Worm (Caenorhabditis elegans) whole organism, midembryonic: ENCODE measurements around the gene T25G12.13.

Experiments used
- T22C8.4 ChIP-seq: fragments of 200-800 bp; sonication (Bioruptor generic); IDR thresholded peaks from 2 replicates; pipeline ENCODE4 v1.3.6; 2022; ENCODE audit warnings: missing genetic modification characterization, missing compliant biosample characterization
- cog-1 ChIP-seq: sonication (generic microtip); optimal IDR thresholded peaks from 2 replicates; lab custom pipeline; 2016; ENCODE audit warnings: missing genetic modification characterization, missing compliant biosample characterization
- flt-1 ChIP-seq: fragments of 200-800 bp; sonication (Bioruptor generic); IDR thresholded peaks from 2 replicates; pipeline ENCODE4 v1.3.6; 2022; ENCODE audit warnings: missing genetic modification characterization, missing compliant biosample characterization
- klf-2 ChIP-seq: fragments of 200-800 bp; sonication (Bioruptor generic); conservative IDR thresholded peaks from 2 replicates; pipeline ENCODE4 v1.3.6; 2022; ENCODE audit warnings: missing genetic modification reagents, missing genetic modification characterization, missing compliant biosample characterization
- med-1 ChIP-seq: sonication (generic microtip); optimal IDR thresholded peaks from 2 replicates; lab custom pipeline; 2017; ENCODE audit warnings: missing genetic modification characterization, mild to moderate bottlenecking, missing compliant biosample characterization, antibody characterized with exemption, missing genetic modification reagents; ENCODE audit not compliant: insufficient read depth
- ref-1 ChIP-seq: fragments of 200-800 bp; sonication (Bioruptor generic); conservative IDR thresholded peaks from 2 replicates; pipeline ENCODE4 v1.3.6; 2022; ENCODE audit warnings: missing genetic modification reagents, missing genetic modification characterization, missing compliant biosample characterization
- tab-1 ChIP-seq: fragments of 200-800 bp; sonication (Bioruptor generic); IDR thresholded peaks from 2 replicates; pipeline ENCODE4 v1.3.6; 2022; ENCODE audit warnings: missing genetic modification characterization, missing compliant biosample characterization
- ztf-23 ChIP-seq: fragments of 200-800 bp; sonication (Bioruptor generic); IDR thresholded peaks from 2 replicates; pipeline ENCODE4 v1.3.6; 2022; ENCODE audit warnings: missing genetic modification reagents, missing genetic modification characterization, missing compliant biosample characterization
- ztf-29 ChIP-seq: fragments of 200-800 bp; sonication (Bioruptor generic); IDR thresholded peaks from 2 replicates; pipeline ENCODE4 v1.3.6; 2022; ENCODE audit warnings: missing genetic modification reagents, missing genetic modification characterization, missing compliant biosample characterization

T25G12.13 gene

DNA sequence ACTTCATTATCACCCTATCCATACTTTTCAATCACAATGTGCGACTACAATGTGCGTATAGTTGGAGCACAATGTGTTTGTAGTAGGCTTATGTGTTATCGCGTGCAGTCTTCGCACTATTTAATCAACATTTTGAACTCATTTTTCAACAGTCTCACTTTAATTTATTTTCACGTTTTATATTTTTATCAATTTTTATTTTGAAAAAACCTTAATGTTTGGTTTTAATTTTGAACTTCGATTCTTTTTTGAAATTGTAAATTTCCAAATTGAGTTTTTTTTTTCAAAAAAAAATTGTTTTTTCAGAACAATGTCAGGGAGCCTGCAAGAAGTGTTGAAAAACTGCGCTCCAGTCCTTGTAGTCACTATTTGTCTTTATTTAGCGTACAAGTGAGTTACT is at the start of gene T25G12.13:
TSS of gene T25G12.13 (plus strand) at position 301 of the 400 bp plus-strand sequence.
- TF ChIP-seq med-1 (GFP tag; lab: Kevin White, UChicago) (no peak), T22C8.4 (GFP tag; lab: Robert Waterston, UW) (no peak), flt-1 (GFP tag; lab: Robert Waterston, UW) (no peak)

DNA sequence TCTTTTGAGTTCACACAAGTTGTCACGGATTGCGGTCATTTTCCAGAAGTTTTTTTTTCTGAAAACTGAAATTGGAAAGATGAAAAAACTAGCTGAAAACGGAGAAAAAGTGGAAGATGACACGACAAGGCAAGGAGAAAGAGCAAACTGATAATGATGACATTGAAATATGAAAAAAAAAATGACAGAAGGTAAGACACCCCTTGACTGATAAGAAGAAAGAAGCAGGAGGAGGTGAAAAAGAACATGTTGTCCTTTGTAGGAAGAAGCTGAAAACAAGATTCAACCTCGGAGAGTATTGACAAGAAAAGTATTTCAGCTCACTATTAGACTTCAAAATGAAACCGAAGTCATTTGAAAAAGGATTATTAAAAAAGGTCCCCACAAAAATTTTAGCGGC is 48.1 kb upstream of the T25G12.13 start, which contains the start of gene B0302.5:
TSS of gene B0302.5 (minus strand) at position 58 of the 400 bp plus-strand sequence.
- TF ChIP-seq cog-1 (tag; lab: Kevin White, UChicago) = no peak
- no peak for TF ChIP-seq ref-1
- no peak for TF ChIP-seq ztf-29 (GFP tag; lab: Robert Waterston, UW)

DNA sequence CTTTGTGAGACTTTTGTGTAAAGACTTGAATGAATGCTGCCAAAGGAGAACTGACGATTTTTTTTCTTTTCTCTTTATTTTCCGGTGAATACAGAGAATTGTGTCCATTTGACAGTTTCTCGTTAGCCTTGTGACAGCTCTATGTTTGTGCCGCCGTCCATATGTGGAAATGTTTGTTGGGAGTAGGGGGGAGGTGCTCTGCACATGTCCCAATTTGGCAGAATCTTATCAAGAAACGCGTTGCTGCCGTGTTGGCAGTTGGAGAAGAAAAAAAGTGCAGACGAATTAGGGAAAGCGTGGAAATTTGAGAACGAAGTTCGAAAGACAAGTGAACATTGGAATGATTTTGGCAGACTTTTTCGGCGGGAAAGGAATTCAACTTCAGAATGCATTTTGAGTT is 45.3 kb upstream of the T25G12.13 start:
- no peak for TF ChIP-seq T22C8.4 (GFP tag; lab: Robert Waterston, UW)
- TF ChIP-seq klf-2 (GFP tag; lab: Robert Waterston, UW) = no peak
- TF ChIP-seq flt-1 (GFP tag; lab: Robert Waterston, UW) = no peak
- no peak for TF ChIP-seq tab-1 (GFP tag; lab: Robert Waterston, UW)
- TF ChIP-seq med-1 (GFP tag; lab: Kevin White, UChicago) = no peak
- TF ChIP-seq cog-1 (tag; lab: Kevin White, UChicago) = no peak
- TF ChIP-seq ztf-29 (GFP tag; lab: Robert Waterston, UW) = no peak
- TF ChIP-seq ref-1 = no peak
- no peak for TF ChIP-seq ztf-23 (GFP tag; lab: Robert Waterston, UW)

DNA sequence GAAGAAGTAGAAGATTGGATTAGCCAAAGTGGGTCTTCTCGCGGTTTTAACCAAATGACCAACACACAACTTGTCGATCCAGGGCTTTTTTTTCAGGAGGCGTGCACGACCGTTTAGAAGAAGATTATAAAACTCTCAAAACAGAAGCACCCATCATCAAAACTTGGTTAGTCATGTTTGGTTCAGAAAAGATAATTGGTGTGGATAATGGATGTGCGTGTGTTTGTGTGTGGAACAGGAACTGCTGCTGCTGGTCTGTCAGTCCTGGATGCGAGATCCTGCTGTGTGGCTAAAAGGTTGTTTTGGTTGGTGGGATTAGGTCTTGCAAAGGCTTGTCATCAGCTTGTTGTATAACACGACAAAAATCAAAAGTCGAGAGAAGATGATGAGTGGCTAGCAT is 39.8 kb upstream of the T25G12.13 start:
- TF ChIP-seq ztf-29 (GFP tag; lab: Robert Waterston, UW) (no peak), med-1 (GFP tag; lab: Kevin White, UChicago) (no peak), flt-1 (GFP tag; lab: Robert Waterston, UW) (no peak), klf-2 (GFP tag; lab: Robert Waterston, UW) (no peak), tab-1 (GFP tag; lab: Robert Waterston, UW) (no peak), cog-1 (tag; lab: Kevin White, UChicago) (no peak), ref-1 (no peak), ztf-23 (GFP tag; lab: Robert Waterston, UW) (no peak), T22C8.4 (GFP tag; lab: Robert Waterston, UW) (no peak)

DNA sequence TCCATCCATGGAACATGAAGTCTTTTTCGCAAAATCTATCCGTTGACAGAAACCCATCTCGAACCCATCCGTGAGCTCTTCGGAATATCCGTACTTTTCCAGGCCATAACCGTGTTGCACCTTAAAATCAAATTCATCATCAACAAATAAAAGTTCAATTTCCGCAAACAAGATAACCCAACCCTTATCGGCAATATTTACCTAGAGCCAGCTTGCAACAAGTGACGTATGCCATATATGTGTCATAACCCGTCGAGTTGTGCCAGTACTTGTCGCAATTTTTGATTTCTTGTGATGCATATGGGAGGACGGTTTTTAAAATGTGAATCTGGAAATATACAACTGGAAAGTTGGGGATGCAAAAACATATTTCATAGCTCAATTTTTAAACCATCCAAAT is 37.3 kb upstream of the T25G12.13 start:
- TF ChIP-seq ztf-29 (GFP tag; lab: Robert Waterston, UW) (no peak), ztf-23 (GFP tag; lab: Robert Waterston, UW) (no peak), tab-1 (GFP tag; lab: Robert Waterston, UW) (no peak), klf-2 (GFP tag; lab: Robert Waterston, UW) (no peak), flt-1 (GFP tag; lab: Robert Waterston, UW) (no peak), cog-1 (tag; lab: Kevin White, UChicago) (no peak), med-1 (GFP tag; lab: Kevin White, UChicago) (no peak), T22C8.4 (GFP tag; lab: Robert Waterston, UW) (no peak), ref-1 (no peak)

DNA sequence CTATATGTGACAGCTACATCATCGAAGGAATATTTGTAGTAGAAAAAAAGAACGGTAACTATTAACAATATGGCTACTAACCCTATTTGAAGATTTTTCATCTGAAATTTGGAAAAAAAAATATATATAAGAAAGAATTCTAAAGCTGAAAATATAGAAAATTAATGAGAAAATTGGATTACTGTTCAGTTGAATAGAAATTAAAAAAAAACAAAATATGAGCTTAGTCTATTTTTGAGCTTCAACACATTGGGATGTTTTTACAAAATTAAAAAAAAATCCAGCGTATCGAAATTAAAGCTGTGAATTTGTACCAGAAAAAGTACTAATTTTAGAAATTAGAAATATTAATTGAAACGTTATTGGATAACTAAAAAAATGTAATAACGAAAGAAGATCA is 33.9 kb upstream of the T25G12.13 start, which contains the start of gene T08G2.2:
TSS of gene T08G2.2 (minus strand) at position 101 of the 400 bp plus-strand sequence.
- TF ChIP-seq ztf-29 (GFP tag; lab: Robert Waterston, UW) (no peak), tab-1 (GFP tag; lab: Robert Waterston, UW) (no peak), flt-1 (GFP tag; lab: Robert Waterston, UW) (no peak), cog-1 (tag; lab: Kevin White, UChicago) (no peak), ref-1 (no peak), med-1 (GFP tag; lab: Kevin White, UChicago) (no peak), ztf-23 (GFP tag; lab: Robert Waterston, UW) (no peak), klf-2 (GFP tag; lab: Robert Waterston, UW) (no peak), T22C8.4 (GFP tag; lab: Robert Waterston, UW) (no peak)

DNA sequence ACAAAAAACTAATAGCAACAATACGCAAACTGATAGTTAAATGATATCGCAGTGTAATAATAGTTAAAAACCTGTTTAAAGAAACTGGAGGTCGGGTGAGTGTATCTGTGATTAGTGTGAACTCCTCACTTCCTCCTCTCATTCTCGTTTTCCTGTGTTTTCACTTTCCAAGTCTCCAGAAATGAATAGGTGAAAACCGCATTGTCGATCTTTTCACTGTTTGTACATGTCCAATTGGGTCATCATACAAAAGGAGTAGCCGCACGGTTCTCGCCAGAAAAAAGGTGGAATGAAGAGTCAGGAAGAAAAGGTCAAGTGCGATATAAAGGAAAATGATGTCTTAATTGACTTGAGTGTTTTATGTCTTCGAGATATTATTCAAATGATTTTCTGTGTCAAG is 31.6 kb upstream of the T25G12.13 start:
- TF ChIP-seq ztf-23 (GFP tag; lab: Robert Waterston, UW) (no peak), ztf-29 (GFP tag; lab: Robert Waterston, UW) (no peak), tab-1 (GFP tag; lab: Robert Waterston, UW) (no peak), klf-2 (GFP tag; lab: Robert Waterston, UW) (no peak), cog-1 (tag; lab: Kevin White, UChicago) (no peak), T22C8.4 (GFP tag; lab: Robert Waterston, UW) (no peak), med-1 (GFP tag; lab: Kevin White, UChicago) (no peak), flt-1 (GFP tag; lab: Robert Waterston, UW) (no peak), ref-1 (no peak)

DNA sequence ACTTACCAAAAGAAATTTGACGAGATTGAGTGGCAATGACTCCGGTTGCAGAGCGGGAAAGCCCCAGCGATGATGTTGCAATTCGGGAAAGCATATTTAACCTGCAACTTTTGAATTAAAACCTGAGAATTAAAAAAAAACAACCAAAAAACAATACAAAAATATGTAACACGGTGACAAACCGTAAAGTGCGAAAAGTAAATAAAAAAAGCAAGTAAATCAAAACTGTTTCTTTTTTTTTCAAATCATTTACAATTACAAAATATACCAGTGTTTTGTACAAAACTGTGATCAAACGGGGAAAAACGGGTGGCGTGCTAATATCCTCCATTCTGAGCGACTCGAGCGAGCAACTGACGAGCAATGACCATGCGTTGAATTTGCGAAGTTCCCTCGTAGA is 28.4 kb upstream of the T25G12.13 start, which contains the start of gene acdh-10:
TSS of gene acdh-10 (minus strand) at position 101 of the 400 bp plus-strand sequence.
- TF ChIP-seq cog-1 (tag; lab: Kevin White, UChicago) = no peak
- no peak for TF ChIP-seq med-1 (GFP tag; lab: Kevin White, UChicago)
- TF ChIP-seq ztf-29 (GFP tag; lab: Robert Waterston, UW) = no peak
- TF ChIP-seq klf-2 (GFP tag; lab: Robert Waterston, UW) = no peak
- TF ChIP-seq tab-1 (GFP tag; lab: Robert Waterston, UW) = no peak
- no peak for TF ChIP-seq ztf-23 (GFP tag; lab: Robert Waterston, UW)

DNA sequence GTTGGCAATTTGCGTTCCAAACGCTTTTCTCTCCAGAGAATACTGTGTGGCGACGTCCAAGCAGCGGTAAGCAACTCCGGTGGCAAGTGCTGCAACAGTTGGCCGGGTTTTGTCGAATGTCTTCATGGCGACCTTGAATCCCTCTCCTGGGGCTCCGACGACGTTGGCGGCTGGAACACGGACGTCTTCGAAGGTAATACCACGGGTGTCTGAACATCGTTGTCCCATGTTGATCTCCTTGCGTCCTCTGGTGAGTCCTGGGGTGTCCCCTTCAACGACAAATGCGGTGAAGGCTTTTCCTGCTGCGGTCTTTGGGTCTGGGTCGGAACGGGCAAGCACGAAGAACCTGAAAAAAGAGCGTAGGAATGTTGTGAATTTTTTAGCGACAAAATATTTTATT is 27.4 kb upstream of the T25G12.13 start:
- TF ChIP-seq T22C8.4 (GFP tag; lab: Robert Waterston, UW) (no peak), ztf-23 (GFP tag; lab: Robert Waterston, UW) (no peak), flt-1 (GFP tag; lab: Robert Waterston, UW) (0 out of 2 replicates have a peak, but pooled peaks have one; percentile 18)

DNA sequence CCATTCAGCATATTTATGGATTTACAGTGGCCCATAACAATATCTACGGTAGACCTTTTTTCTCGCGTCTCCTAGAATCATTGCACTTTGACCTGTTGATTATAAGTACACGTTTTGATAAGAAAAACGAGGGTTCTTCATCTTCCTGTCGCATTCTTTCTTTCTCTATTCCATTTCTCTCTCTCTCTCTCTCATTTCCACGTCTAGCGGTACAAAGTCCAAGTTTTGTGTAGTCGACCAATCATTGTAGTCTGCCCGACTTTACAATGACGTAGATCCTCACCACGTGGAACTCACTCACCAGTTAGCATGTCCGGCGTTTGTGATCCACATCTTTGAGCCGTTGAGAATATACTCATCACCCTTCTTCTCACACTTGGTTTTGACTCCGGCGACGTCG is 27.0 kb upstream of the T25G12.13 start:
- no peak for TF ChIP-seq T22C8.4 (GFP tag; lab: Robert Waterston, UW)
- TF ChIP-seq cog-1 (tag; lab: Kevin White, UChicago) = no peak
